Fruit fly (Drosophila melanogaster) whole organism, embryonic: ENCODE measurements around the gene Ice2.

Experiments used
- Antp ChIP-seq: fragments of 200-800 bp; sonication (Bioruptor generic); optimal IDR thresholded peaks from 3 replicates; lab custom pipeline; 2016; ENCODE audit warnings: missing biosample characterization, missing genetic modification characterization
- Bgb ChIP-seq: fragments of 200-800 bp; sonication (Bioruptor generic); IDR thresholded peaks from 2 replicates; pipeline ENCODE4 v1.3.6; 2022; ENCODE audit warnings: missing biosample characterization, missing genetic modification characterization; ENCODE audit not compliant: partially characterized antibody
- CG11695 ChIP-seq: fragments of 200-800 bp; sonication (Bioruptor generic); IDR thresholded peaks from 3 replicates; pipeline ENCODE4 v1.3.6; 2022; ENCODE audit warnings: missing biosample characterization, missing genetic modification characterization
- CG12219 ChIP-seq: fragments of 200-800 bp; sonication (Bioruptor generic); optimal IDR thresholded peaks from 3 replicates; lab custom pipeline; 2018; ENCODE audit warnings: missing biosample characterization, mild to moderate bottlenecking, missing genetic modification characterization
- CG12391 ChIP-seq: fragments of 200-800 bp; sonication (Bioruptor generic); optimal IDR thresholded peaks from 3 replicates; lab custom pipeline; 2018; ENCODE audit warnings: missing biosample characterization, mild to moderate bottlenecking, missing genetic modification characterization, moderate library complexity
- CG13775 ChIP-seq: fragments of 200-800 bp; sonication (Bioruptor generic); optimal IDR thresholded peaks from 3 replicates; lab custom pipeline; 2017; ENCODE audit warnings: missing biosample characterization, mild to moderate bottlenecking, missing genetic modification characterization
- CG13894 ChIP-seq: fragments of 200-800 bp; sonication (Bioruptor generic); optimal IDR thresholded peaks from 3 replicates; lab custom pipeline; 2018; ENCODE audit warnings: missing biosample characterization, mild to moderate bottlenecking, missing genetic modification characterization, moderate library complexity
- CG14014 ChIP-seq: fragments of 200-800 bp; sonication (Bioruptor generic); IDR thresholded peaks from 2 replicates; pipeline ENCODE4 v1.3.6; 2022; ENCODE audit warnings: missing biosample characterization, missing genetic modification characterization
- CG31365 ChIP-seq: fragments of 200-800 bp; sonication (Bioruptor generic); optimal IDR thresholded peaks from 2 replicates; lab custom pipeline; 2018; ENCODE audit warnings: missing biosample characterization, mild to moderate bottlenecking, missing genetic modification characterization
- CG33557 ChIP-seq: fragments of 200-800 bp; sonication (Bioruptor generic); optimal IDR thresholded peaks from 2 replicates; lab custom pipeline; 2019; ENCODE audit warnings: missing biosample characterization, mild to moderate bottlenecking, missing genetic modification characterization, moderate library complexity
- CG4854 ChIP-seq: fragments of 200-800 bp; sonication (Bioruptor generic); optimal IDR thresholded peaks from 2 replicates; lab custom pipeline; 2016; ENCODE audit warnings: missing biosample characterization, missing genetic modification characterization, inconsistent platforms
- CG6654 ChIP-seq: fragments of 200-800 bp; sonication (Bioruptor generic); optimal IDR thresholded peaks from 2 replicates; lab custom pipeline; 2017; ENCODE audit warnings: missing biosample characterization, mild to moderate bottlenecking, missing genetic modification characterization
- CG7928 ChIP-seq: fragments of 200-800 bp; sonication (Bioruptor generic); optimal IDR thresholded peaks from 2 replicates; lab custom pipeline; 2017; ENCODE audit warnings: missing biosample characterization, mild to moderate bottlenecking, missing genetic modification characterization
- CG8359 ChIP-seq: fragments of 200-800 bp; sonication (Bioruptor generic); optimal IDR thresholded peaks from 2 replicates; lab custom pipeline; 2017; ENCODE audit warnings: missing biosample characterization, mild to moderate bottlenecking, missing genetic modification characterization, borderline replicate concordance
- CG9817 ChIP-seq: fragments of 200-800 bp; sonication (Bioruptor generic); optimal IDR thresholded peaks from 2 replicates; lab custom pipeline; 2018; ENCODE audit warnings: missing biosample characterization, mild to moderate bottlenecking, missing genetic modification characterization, moderate library complexity
- D ChIP-seq, 2 experiments: fragments of 200-800 bp in 1 of 2; fragments of >200 bp in 1 of 2; sonication (Bioruptor generic) in 1 of 2; optimal IDR thresholded peaks; 2 replicates in 1 of 2; 3 replicates in 1 of 2; lab custom pipeline; 2017; ENCODE audit warnings: mild to moderate bottlenecking in 1 of 2, missing biosample characterization in 1 of 2, missing genetic modification characterization in 1 of 2, missing genetic modification reagents in 1 of 2
- Deaf1 ChIP-seq: fragments of 200-800 bp; optimal IDR thresholded peaks from 3 replicates; lab custom pipeline; 2019; ENCODE audit warnings: missing biosample characterization, mild to moderate bottlenecking, missing genetic modification characterization, moderate library complexity
- Doc3 ChIP-seq: fragments of 200-800 bp; sonication (Bioruptor generic); IDR thresholded peaks from 3 replicates; pipeline ENCODE4 v1.3.6; 2022; ENCODE audit warnings: missing biosample characterization, missing genetic modification characterization; ENCODE audit not compliant: partially characterized antibody
- Ets97D ChIP-seq: fragments of 200-800 bp; sonication (Bioruptor generic); optimal IDR thresholded peaks from 3 replicates; lab custom pipeline; 2016; ENCODE audit warnings: missing biosample characterization, missing genetic modification characterization
- Fer3 ChIP-seq: fragments of 200-800 bp; sonication (Bioruptor generic); optimal IDR thresholded peaks from 2 replicates; lab custom pipeline; 2018; ENCODE audit warnings: missing biosample characterization, mild to moderate bottlenecking, missing genetic modification characterization, moderate library complexity
- Gug ChIP-seq: fragments of 200-800 bp; sonication (Bioruptor generic); IDR thresholded peaks from 4 replicates; pipeline ENCODE4 v1.3.6; 2022; ENCODE audit warnings: missing biosample characterization, missing genetic modification characterization
- H15 ChIP-seq: fragments of 200-800 bp; sonication (Bioruptor generic); IDR thresholded peaks from 3 replicates; pipeline ENCODE4 v1.3.6; 2022; ENCODE audit warnings: missing biosample characterization, missing genetic modification characterization
- MTF-1 ChIP-seq: fragments of 200-800 bp; sonication (Bioruptor generic); optimal IDR thresholded peaks from 2 replicates; lab custom pipeline; 2018; ENCODE audit warnings: missing biosample characterization, mild to moderate bottlenecking, missing genetic modification characterization, borderline replicate concordance
- NfI ChIP-seq: fragments of 200-800 bp; sonication (Bioruptor generic); optimal IDR thresholded peaks from 3 replicates; lab custom pipeline; 2018; ENCODE audit warnings: missing biosample characterization, mild to moderate bottlenecking, missing genetic modification characterization, moderate library complexity
- Ssrp ChIP-seq: fragments of 200-800 bp; sonication (Bioruptor generic); optimal IDR thresholded peaks from 2 replicates; lab custom pipeline; 2018; ENCODE audit warnings: missing biosample characterization, mild to moderate bottlenecking, missing genetic modification characterization, moderate library complexity
- Taf1 ChIP-seq: fragments of 200-800 bp; sonication (Bioruptor generic); IDR thresholded peaks from 2 replicates; pipeline ENCODE4 v1.3.6; 2022; ENCODE audit warnings: missing biosample characterization, missing genetic modification characterization
- Tbp ChIP-seq: fragments of >200 bp; optimal IDR thresholded peaks from 2 replicates; lab custom pipeline; 2018; ENCODE audit warnings: missing biosample characterization, missing genetic modification characterization
- amos ChIP-seq: fragments of 200-800 bp; sonication (Bioruptor generic); IDR thresholded peaks from 2 replicates; pipeline ENCODE4 v1.3.6; 2022; ENCODE audit warnings: missing biosample characterization, missing genetic modification characterization; ENCODE audit not compliant: partially characterized antibody
- ash1 ChIP-seq: fragments of 200-800 bp; sonication (Bioruptor generic); optimal IDR thresholded peaks from 2 replicates; lab custom pipeline; 2018; ENCODE audit warnings: missing biosample characterization, mild to moderate bottlenecking, missing genetic modification characterization
- bsh ChIP-seq, 2 experiments: fragments of 200-800 bp; sonication (Bioruptor generic); optimal IDR thresholded peaks; 2 replicates each; lab custom pipeline; 2017 to 2018; ENCODE audit warnings: mild to moderate bottlenecking in 2 of 2, missing biosample characterization in 2 of 2, missing genetic modification characterization in 2 of 2, moderate library complexity in 1 of 2
- btn ChIP-seq: fragments of 200-800 bp; sonication (Bioruptor generic); optimal IDR thresholded peaks from 2 replicates; lab custom pipeline; 2016; ENCODE audit warnings: missing biosample characterization, missing genetic modification characterization
- dmrt11E ChIP-seq: fragments of 200-800 bp; sonication (Bioruptor generic); optimal IDR thresholded peaks from 3 replicates; lab custom pipeline; 2018; ENCODE audit warnings: missing biosample characterization, mild to moderate bottlenecking, missing genetic modification characterization, moderate library complexity
- esg ChIP-seq: fragments of 200-800 bp; sonication (Bioruptor generic); conservative IDR thresholded peaks from 2 replicates; pipeline ENCODE4 v1.3.6; 2022; ENCODE audit warnings: missing biosample characterization, missing genetic modification characterization
- eve ChIP-seq, 2 experiments: fragments of >200 bp; optimal IDR thresholded peaks; 2 replicates each; lab custom pipeline; 2017; ENCODE audit warnings: missing biosample characterization in 2 of 2, missing genetic modification characterization in 2 of 2
- ewg ChIP-seq: fragments of 200-800 bp; sonication (Bioruptor generic); optimal IDR thresholded peaks from 3 replicates; lab custom pipeline; 2017; ENCODE audit warnings: mild to moderate bottlenecking, missing biosample characterization, missing genetic modification reagents, missing genetic modification characterization
- grn ChIP-seq: fragments of 200-800 bp; sonication (Bioruptor generic); optimal IDR thresholded peaks from 3 replicates; lab custom pipeline; 2017; ENCODE audit warnings: missing biosample characterization, missing genetic modification characterization
- hth ChIP-seq: fragments of >200 bp; optimal IDR thresholded peaks from 2 replicates; lab custom pipeline; 2017; ENCODE audit warnings: inconsistent platforms
- lbe ChIP-seq: fragments of 200-800 bp; sonication (Bioruptor generic); optimal IDR thresholded peaks from 2 replicates; lab custom pipeline; 2016; ENCODE audit warnings: missing biosample characterization, mild to moderate bottlenecking, missing genetic modification characterization
- nau ChIP-seq: fragments of 200-800 bp; sonication (Bioruptor generic); optimal IDR thresholded peaks from 3 replicates; lab custom pipeline; 2017; ENCODE audit warnings: missing biosample characterization, mild to moderate bottlenecking, missing genetic modification characterization, missing genetic modification reagents
- nerfin-2 ChIP-seq: fragments of 200-800 bp; sonication (Bioruptor generic); IDR thresholded peaks from 2 replicates; pipeline ENCODE4 v1.3.6; 2022; ENCODE audit warnings: missing biosample characterization, missing genetic modification characterization; ENCODE audit not compliant: partially characterized antibody
- org-1 ChIP-seq: fragments of 200-800 bp; sonication (Bioruptor generic); optimal IDR thresholded peaks from 2 replicates; lab custom pipeline; 2017; ENCODE audit warnings: missing biosample characterization, missing genetic modification characterization
- otp ChIP-seq: fragments of 200-800 bp; sonication (Bioruptor generic); IDR thresholded peaks from 3 replicates; pipeline ENCODE4, ENCODE4 v1.3.6; 2022; ENCODE audit warnings: missing biosample characterization, missing genetic modification characterization
- pita ChIP-seq: fragments of 200-800 bp; sonication (Bioruptor generic); optimal IDR thresholded peaks from 2 replicates; lab custom pipeline; 2017; ENCODE audit warnings: missing biosample characterization, mild to moderate bottlenecking, missing genetic modification characterization
- pnt ChIP-seq: fragments of 200-800 bp; sonication (Bioruptor generic); optimal IDR thresholded peaks from 3 replicates; lab custom pipeline; 2016; ENCODE audit warnings: missing biosample characterization, missing genetic modification characterization
- rib ChIP-seq: fragments of 200-800 bp; sonication (Bioruptor generic); IDR thresholded peaks from 2 replicates; pipeline ENCODE4 v1.3.6; 2022; ENCODE audit warnings: missing biosample characterization, missing genetic modification characterization
- sens-2 ChIP-seq: fragments of 200-800 bp; sonication (Bioruptor generic); IDR thresholded peaks from 2 replicates; pipeline ENCODE4 v1.3.6; 2022; ENCODE audit warnings: missing biosample characterization, missing genetic modification characterization
- sqz ChIP-seq: fragments of 200-800 bp; sonication (Bioruptor generic); optimal IDR thresholded peaks from 3 replicates; lab custom pipeline; 2018; ENCODE audit warnings: missing biosample characterization, mild to moderate bottlenecking, missing genetic modification characterization
- tgo ChIP-seq: fragments of 200-800 bp; sonication (Bioruptor generic); IDR thresholded peaks from 3 replicates; pipeline ENCODE4 v1.3.6; 2022; ENCODE audit warnings: missing biosample characterization, missing genetic modification characterization
- tin ChIP-seq: fragments of 200-800 bp; sonication (Bioruptor generic); optimal IDR thresholded peaks from 3 replicates; lab custom pipeline; 2016; ENCODE audit warnings: missing biosample characterization, missing genetic modification characterization
- usp ChIP-seq: fragments of >200 bp; optimal IDR thresholded peaks from 2 replicates; lab custom pipeline; 2017; ENCODE audit warnings: missing biosample characterization, missing genetic modification characterization
- vfl ChIP-seq: fragments of 200-800 bp; sonication (Bioruptor generic); optimal IDR thresholded peaks from 2 replicates; lab custom pipeline; 2016; ENCODE audit warnings: missing biosample characterization, missing genetic modification characterization

Ice2 gene

DNA sequence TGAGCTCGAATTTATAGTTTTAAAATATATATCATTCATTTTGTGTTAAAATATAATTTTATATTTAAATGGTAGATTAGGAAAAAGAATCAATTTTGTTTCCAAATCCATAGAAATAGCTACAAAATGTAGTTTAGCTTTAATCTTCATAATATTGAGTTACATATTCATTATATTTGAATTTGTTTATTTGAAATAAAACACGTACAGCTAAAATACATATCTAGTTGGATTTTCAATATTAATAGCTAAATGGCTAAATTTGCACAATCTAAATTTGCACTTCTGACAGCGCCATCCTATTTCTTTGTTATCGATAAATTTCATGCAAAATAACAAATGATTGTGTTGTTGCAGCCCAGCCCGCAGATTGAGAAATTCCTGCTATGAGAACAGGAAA lies 3.9 kb downstream of the Ice2 start, which contains the start of gene Usp8 (continued):
- TF ChIP-seq rib (GFP tag; lab: Robert Waterston, UW) = no peak
- TF ChIP-seq CG12219 (GFP tag; lab: Kevin White, UChicago) = no peak
- TF ChIP-seq CG8359 (GFP tag; lab: Kevin White, UChicago) = no peak
- TF ChIP-seq ewg = no peak
- peak; percentile 76 for TF ChIP-seq CG12391 (tag; lab: Kevin White, UChicago)
- TF ChIP-seq Doc3 = no peak
- no peak for TF ChIP-seq tgo (GFP tag; lab: Robert Waterston, UW)
- peak; percentile 23 for TF ChIP-seq Fer3
- TF ChIP-seq Tbp = no peak
- no peak for TF ChIP-seq grn
- no peak for TF ChIP-seq Antp (GFP tag; lab: Kevin White, UChicago)
- no peak for TF ChIP-seq Taf1
- no peak for TF ChIP-seq btn (GFP tag; lab: Kevin White, UChicago)
- TF ChIP-seq pita (GFP tag; lab: Kevin White, UChicago) = no peak
- no peak for TF ChIP-seq ash1 (GFP tag; lab: Kevin White, UChicago)
- no peak for TF ChIP-seq CG11695
- TF ChIP-seq CG4854 (GFP tag; lab: Kevin White, UChicago) = no peak
- no peak for TF ChIP-seq CG7928 (GFP tag; lab: Kevin White, UChicago)
- no peak for TF ChIP-seq CG31365 (tag; lab: Kevin White, UChicago)
- no peak for TF ChIP-seq esg (GFP tag; lab: Robert Waterston, UW)
- no peak for TF ChIP-seq nau (GFP tag; lab: Kevin White, UChicago)
- no peak for TF ChIP-seq nerfin-2
- no peak for TF ChIP-seq Gug (GFP tag; lab: Robert Waterston, UW)
- peak; percentile 29 for TF ChIP-seq dmrt11E (tag; lab: Kevin White, UChicago)
- TF ChIP-seq H15 (GFP tag; lab: Robert Waterston, UW) = no peak
- TF ChIP-seq org-1 (GFP tag; lab: Kevin White, UChicago) = no peak
- no peak for TF ChIP-seq otp (GFP tag; lab: Robert Waterston, UW)
- TF ChIP-seq tin (GFP tag; lab: Kevin White, UChicago) = no peak
- no peak for TF ChIP-seq sqz (GFP tag; lab: Kevin White, UChicago)
- TF ChIP-seq Bgb (GFP tag; lab: Robert Waterston, UW) = no peak
- TF ChIP-seq hth (lab: Kevin White, UChicago) = no peak
- no peak for TF ChIP-seq amos (GFP tag; lab: Robert Waterston, UW)
- no peak for TF ChIP-seq CG6654 (GFP tag; lab: Kevin White, UChicago)
- no peak for TF ChIP-seq Deaf1
- TF ChIP-seq CG33557 (GFP tag; lab: Kevin White, UChicago) = no peak
- TF ChIP-seq Ets97D (GFP tag; lab: Kevin White, UChicago) = no peak
- TF ChIP-seq lbe (GFP tag; lab: Kevin White, UChicago) = no peak
- TF ChIP-seq CG14014 (GFP tag; lab: Robert Waterston, UW) = no peak
- TF ChIP-seq MTF-1 (GFP tag; lab: Kevin White, UChicago) = no peak
- peak; percentile 62 for TF ChIP-seq CG13775
- no peak for TF ChIP-seq NfI (GFP tag; lab: Kevin White, UChicago)
- no peak for TF ChIP-seq bsh (GFP tag; optimal IDR thresholded peaks at IDR 0.05; lab: Kevin White, UChicago)
- TF ChIP-seq D (optimal IDR thresholded peaks at IDR 0.05; lab: Kevin White, UChicago) = no peak
- no peak for TF ChIP-seq D (GFP tag; optimal IDR thresholded peaks at IDR 0.05; lab: Kevin White, UChicago)
- peak; percentile 44 for TF ChIP-seq Ssrp
- no peak for TF ChIP-seq sens-2 (GFP tag; lab: Robert Waterston, UW)
- TF ChIP-seq eve (GFP tag; optimal IDR thresholded peaks at IDR 0.05; lab: Kevin White, UChicago) = no peak
- no peak for TF ChIP-seq usp (GFP tag; lab: Kevin White, UChicago)
- no peak for TF ChIP-seq pnt (GFP tag; lab: Kevin White, UChicago)
- TF ChIP-seq vfl (GFP tag; lab: Kevin White, UChicago) = no peak
- peak; percentile 24 for TF ChIP-seq CG9817 (tag; lab: Kevin White, UChicago)
- TF ChIP-seq CG13894 (tag; lab: Kevin White, UChicago) = no peak
